Fruit fly (Drosophila melanogaster) whole organism, embryonic: ENCODE results near the gene Mvl.

ENCODE experiments used
- ATbp ChIP-seq: fragments of 200-800 bp; sonication (Bioruptor generic); optimal IDR thresholded peaks from 2 replicates; lab custom pipeline; 2017; ENCODE audit warnings: missing biosample characterization, mild to moderate bottlenecking, missing genetic modification characterization, missing genetic modification reagents
- Aef1 ChIP-seq: fragments of 200-800 bp; sonication (Bioruptor generic); IDR thresholded peaks from 3 replicates; pipeline ENCODE4 v1.3.6; 2022; ENCODE audit warnings: missing biosample characterization, missing genetic modification characterization
- Atf3 ChIP-seq: fragments of 200-800 bp; sonication (Bioruptor generic); optimal IDR thresholded peaks from 3 replicates; lab custom pipeline; 2016; ENCODE audit warnings: missing biosample characterization, missing genetic modification characterization
- Bdp1 ChIP-seq: fragments of 200-800 bp; sonication (Bioruptor generic); optimal IDR thresholded peaks from 3 replicates; lab custom pipeline; 2016; ENCODE audit warnings: missing biosample characterization, missing genetic modification characterization
- CG10321 ChIP-seq: fragments of 200-800 bp; sonication (Bioruptor generic); IDR thresholded peaks from 2 replicates; pipeline ENCODE4 v1.3.6; 2022; ENCODE audit warnings: missing biosample characterization, missing genetic modification characterization
- CG13296 ChIP-seq: fragments of 200-800 bp; sonication (Bioruptor generic); optimal IDR thresholded peaks from 3 replicates; lab custom pipeline; 2018; ENCODE audit warnings: missing biosample characterization, mild to moderate bottlenecking, missing genetic modification characterization
- CG14441 ChIP-seq: fragments of 200-800 bp; sonication (Bioruptor generic); IDR thresholded peaks from 2 replicates; pipeline ENCODE4 v1.3.6; 2022; ENCODE audit warnings: missing biosample characterization, missing genetic modification characterization
- CG14710 ChIP-seq: fragments of 200-800 bp; sonication (Bioruptor generic); optimal IDR thresholded peaks from 3 replicates; lab custom pipeline; 2019; ENCODE audit warnings: missing biosample characterization, mild to moderate bottlenecking, missing genetic modification characterization, moderate library complexity
- CG16813 ChIP-seq: fragments of 200-800 bp; sonication (Bioruptor generic); IDR thresholded peaks from 3 replicates; pipeline ENCODE4 v1.3.6; 2022; ENCODE audit warnings: missing biosample characterization, missing genetic modification characterization; ENCODE audit not compliant: partially characterized antibody
- CG17359 ChIP-seq: fragments of 200-800 bp; sonication (Bioruptor generic); optimal IDR thresholded peaks from 3 replicates; lab custom pipeline; 2018; ENCODE audit warnings: missing biosample characterization, mild to moderate bottlenecking, missing genetic modification characterization, moderate library complexity
- CG1792 ChIP-seq: fragments of 200-800 bp; sonication (Bioruptor generic); optimal IDR thresholded peaks from 2 replicates; lab custom pipeline; 2016; ENCODE audit warnings: missing biosample characterization, missing genetic modification characterization
- CG2712 ChIP-seq: fragments of 200-800 bp; optimal IDR thresholded peaks from 3 replicates; lab custom pipeline; 2019; ENCODE audit warnings: missing biosample characterization, mild to moderate bottlenecking, missing genetic modification characterization, moderate library complexity
- CG2875 ChIP-seq: fragments of 200-800 bp; sonication (Bioruptor generic); optimal IDR thresholded peaks from 2 replicates; lab custom pipeline; 2017; ENCODE audit warnings: missing biosample characterization, mild to moderate bottlenecking, missing genetic modification characterization, missing genetic modification reagents
- CG4360 ChIP-seq: fragments of 200-800 bp; sonication (Bioruptor generic); IDR thresholded peaks from 2 replicates; pipeline ENCODE4 v1.3.6; 2022; ENCODE audit warnings: missing biosample characterization, missing genetic modification characterization
- CG4617 ChIP-seq: fragments of 200-800 bp; sonication (Bioruptor generic); optimal IDR thresholded peaks from 3 replicates; lab custom pipeline; 2016; ENCODE audit warnings: missing biosample characterization, missing genetic modification characterization, borderline replicate concordance
- CG4854 ChIP-seq: fragments of 200-800 bp; sonication (Bioruptor generic); optimal IDR thresholded peaks from 2 replicates; lab custom pipeline; 2016; ENCODE audit warnings: missing biosample characterization, missing genetic modification characterization, inconsistent platforms
- CG7839 ChIP-seq: fragments of 200-800 bp; sonication (Bioruptor generic); optimal IDR thresholded peaks from 3 replicates; lab custom pipeline; 2018; ENCODE audit warnings: missing biosample characterization, mild to moderate bottlenecking, missing genetic modification characterization, moderate library complexity
- CG8944 ChIP-seq: fragments of 200-800 bp; sonication (Bioruptor generic); optimal IDR thresholded peaks from 3 replicates; lab custom pipeline; 2016; ENCODE audit warnings: missing biosample characterization, missing genetic modification characterization
- Dfd ChIP-seq, 2 experiments: fragments of >200 bp; optimal IDR thresholded peaks; 2 replicates each; lab custom pipeline; 2017; ENCODE audit warnings: missing biosample characterization in 2 of 2, missing genetic modification characterization in 2 of 2
- Dref ChIP-seq: fragments of 200-800 bp; sonication (Bioruptor generic); IDR thresholded peaks from 2 replicates; pipeline ENCODE4 v1.3.6; 2022; ENCODE audit warnings: missing biosample characterization, missing genetic modification characterization
- Ets65A ChIP-seq: fragments of 200-800 bp; sonication (Bioruptor generic); peaks from one replicate; lab custom pipeline; 2016; ENCODE audit warnings: missing biosample characterization, missing genetic modification characterization
- Hr39 ChIP-seq: fragments of >200 bp; optimal IDR thresholded peaks from 2 replicates; lab custom pipeline; 2017
- MESR4 ChIP-seq: fragments of 200-800 bp; sonication (Bioruptor generic); optimal IDR thresholded peaks from 2 replicates; lab custom pipeline; 2018; ENCODE audit warnings: missing biosample characterization, mild to moderate bottlenecking, missing genetic modification characterization, moderate library complexity
- MTF-1 ChIP-seq: fragments of 200-800 bp; sonication (Bioruptor generic); optimal IDR thresholded peaks from 2 replicates; lab custom pipeline; 2018; ENCODE audit warnings: missing biosample characterization, mild to moderate bottlenecking, missing genetic modification characterization, borderline replicate concordance
- NC2α ChIP-seq: fragments of 200-800 bp; sonication (Bioruptor generic); optimal IDR thresholded peaks from 2 replicates; lab custom pipeline; 2016; ENCODE audit warnings: missing biosample characterization, missing genetic modification characterization
- Pdp1 ChIP-seq, 2 experiments: fragments of 200-800 bp; sonication (Bioruptor generic); optimal IDR thresholded peaks; 3 replicates each; lab custom pipeline; 2016; ENCODE audit warnings: missing biosample characterization in 2 of 2, missing genetic modification characterization in 2 of 2, mild to moderate bottlenecking in 1 of 2, moderate library complexity in 1 of 2
- Vsx1 ChIP-seq: fragments of 200-800 bp; sonication (Bioruptor generic); optimal IDR thresholded peaks from 2 replicates; lab custom pipeline; 2017; ENCODE audit warnings: missing biosample characterization, mild to moderate bottlenecking, missing genetic modification characterization, missing genetic modification reagents
- ase ChIP-seq: fragments of 200-800 bp; sonication (Bioruptor generic); IDR thresholded peaks from 3 replicates; pipeline ENCODE4 v1.3.6; 2022; ENCODE audit warnings: missing biosample characterization, missing genetic modification characterization
- bowl ChIP-seq: fragments of 200-800 bp; sonication (Bioruptor generic); IDR thresholded peaks from 2 replicates; pipeline ENCODE4 v1.3.6; 2022; ENCODE audit warnings: missing biosample characterization, missing genetic modification characterization
- croc ChIP-seq: fragments of 200-800 bp; sonication (Bioruptor generic); conservative IDR thresholded peaks from 3 replicates; pipeline ENCODE4 v1.3.6; 2022; ENCODE audit warnings: missing biosample characterization, missing genetic modification characterization
- cwo ChIP-seq: fragments of 200-800 bp; sonication (Bioruptor generic); optimal IDR thresholded peaks from 3 replicates; lab custom pipeline; 2017; ENCODE audit warnings: missing biosample characterization, missing genetic modification characterization, mild to moderate bottlenecking, moderate library complexity, missing genetic modification reagents
- dan ChIP-seq: fragments of 200-800 bp; sonication (Bioruptor generic); IDR thresholded peaks from 2 replicates; pipeline ENCODE4 v1.3.6; 2022; ENCODE audit warnings: missing biosample characterization, missing genetic modification characterization
- disco-r ChIP-seq: fragments of 200-800 bp; sonication (Bioruptor generic); optimal IDR thresholded peaks from 2 replicates; lab custom pipeline; 2016; ENCODE audit warnings: missing biosample characterization, missing genetic modification characterization
- hb ChIP-seq: fragments of 200-800 bp; sonication (Bioruptor generic); IDR thresholded peaks from 3 replicates; pipeline ENCODE4 v1.3.6; 2022; ENCODE audit warnings: missing biosample characterization, missing genetic modification characterization; ENCODE audit not compliant: partially characterized antibody
- her ChIP-seq: fragments of 200-800 bp; sonication (Bioruptor generic); optimal IDR thresholded peaks from 2 replicates; lab custom pipeline; 2016; ENCODE audit warnings: missing biosample characterization, missing genetic modification characterization
- hth ChIP-seq: fragments of >200 bp; optimal IDR thresholded peaks from 2 replicates; lab custom pipeline; 2017; ENCODE audit warnings: inconsistent platforms
- lilli ChIP-seq: fragments of 200-800 bp; sonication (Bioruptor generic); optimal IDR thresholded peaks from 3 replicates; lab custom pipeline; 2016; ENCODE audit warnings: missing biosample characterization, missing genetic modification characterization
- org-1 ChIP-seq: fragments of 200-800 bp; sonication (Bioruptor generic); optimal IDR thresholded peaks from 2 replicates; lab custom pipeline; 2017; ENCODE audit warnings: missing biosample characterization, missing genetic modification characterization
- pan ChIP-seq, 4 experiments: fragments of >200 bp in 3 of 4; fragments of 200-800 bp in 1 of 4; sonication (Bioruptor generic) in 1 of 4; optimal IDR thresholded peaks in 3 of 4; IDR thresholded peaks in 1 of 4; 2 replicates each; pipeline versions ENCODE4 v1.3.6 to Lab custom; 2017 to 2022; ENCODE audit warnings: missing biosample characterization in 2 of 4, missing genetic modification characterization in 2 of 4, mixed read lengths in 1 of 4
- pb ChIP-seq: fragments of 200-800 bp; sonication (Bioruptor generic); optimal IDR thresholded peaks from 3 replicates; lab custom pipeline; 2016; ENCODE audit warnings: missing biosample characterization, missing genetic modification characterization
- phol ChIP-seq: fragments of 200-800 bp; sonication (Bioruptor generic); optimal IDR thresholded peaks from 3 replicates; lab custom pipeline; 2018; ENCODE audit warnings: missing biosample characterization, mild to moderate bottlenecking, missing genetic modification characterization, moderate library complexity
- pnt ChIP-seq: fragments of 200-800 bp; sonication (Bioruptor generic); optimal IDR thresholded peaks from 3 replicates; lab custom pipeline; 2016; ENCODE audit warnings: missing biosample characterization, missing genetic modification characterization
- row ChIP-seq: fragments of 200-800 bp; sonication (Bioruptor generic); IDR thresholded peaks from 3 replicates; pipeline ENCODE4 v1.3.6; 2022; ENCODE audit warnings: missing biosample characterization, missing genetic modification characterization
- salm ChIP-seq: fragments of 200-800 bp; sonication (Bioruptor generic); optimal IDR thresholded peaks from 2 replicates; lab custom pipeline; 2018; ENCODE audit warnings: missing biosample characterization, mild to moderate bottlenecking, missing genetic modification characterization
- scrt ChIP-seq: fragments of 200-800 bp; sonication (Bioruptor generic); optimal IDR thresholded peaks from 2 replicates; lab custom pipeline; 2018; ENCODE audit warnings: missing biosample characterization, mild to moderate bottlenecking, missing genetic modification characterization, moderate library complexity
- toy ChIP-seq: fragments of 200-800 bp; sonication (Bioruptor generic); IDR thresholded peaks from 2 replicates; pipeline ENCODE4 v1.3.6; 2022; ENCODE audit warnings: missing biosample characterization, missing genetic modification characterization
- twi ChIP-seq: fragments of 200-800 bp; optimal IDR thresholded peaks from 2 replicates; lab custom pipeline; 2019; ENCODE audit warnings: missing biosample characterization, mild to moderate bottlenecking, missing genetic modification characterization, moderate library complexity
- tx ChIP-seq: fragments of 200-800 bp; sonication (Bioruptor generic); optimal IDR thresholded peaks from 2 replicates; lab custom pipeline; 2016; ENCODE audit warnings: missing biosample characterization, missing genetic modification characterization
- vfl ChIP-seq: fragments of 200-800 bp; sonication (Bioruptor generic); optimal IDR thresholded peaks from 2 replicates; lab custom pipeline; 2016; ENCODE audit warnings: missing biosample characterization, missing genetic modification characterization
- zen ChIP-seq: fragments of 200-800 bp; sonication (Bioruptor generic); optimal IDR thresholded peaks from 3 replicates; lab custom pipeline; 2018; ENCODE audit warnings: missing biosample characterization, mild to moderate bottlenecking, missing genetic modification characterization, moderate library complexity

Gene Mvl

DNA sequence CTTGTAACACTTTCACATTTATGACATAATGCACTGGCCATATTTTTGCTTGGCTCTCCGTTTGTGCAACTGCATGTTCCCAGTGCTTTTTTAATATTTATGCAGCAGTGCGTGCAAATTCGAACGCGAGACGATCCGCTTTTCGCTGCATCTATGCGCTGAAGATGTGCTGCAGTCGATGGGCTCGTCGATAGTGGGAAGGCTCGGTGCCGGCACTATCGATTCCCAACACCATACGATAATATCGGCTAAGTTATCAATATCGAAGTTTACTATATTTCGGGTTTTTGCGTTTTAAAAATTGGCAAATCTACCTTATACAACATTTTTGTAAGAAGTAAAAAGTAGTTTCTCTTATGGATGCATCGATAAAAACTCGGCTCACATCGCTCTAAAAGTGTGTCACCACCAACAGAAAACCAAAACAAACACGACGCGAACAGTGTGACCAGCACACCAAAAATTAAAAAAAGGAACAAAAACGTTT, 37.1 kb upstream of the Mvl start, which contains the start of gene RhoGAP93B (continued):
- peak; percentile 69 for TF ChIP-seq NC2α (GFP tag; lab: Kevin White, UChicago)
- peak; percentile 88 for TF ChIP-seq Dref (GFP tag; lab: Robert Waterston, UW)
- peak; percentile 88 for TF ChIP-seq pb (GFP tag; lab: Kevin White, UChicago)
- peak; percentile 92 for TF ChIP-seq CG1792 (GFP tag; lab: Kevin White, UChicago)
- TF ChIP-seq scrt (GFP tag; lab: Kevin White, UChicago) = no peak
- peak; percentile 69 for TF ChIP-seq MESR4 (GFP tag; lab: Kevin White, UChicago)
- TF ChIP-seq her (GFP tag; lab: Kevin White, UChicago) = peak; percentile 69
- peak; percentile 100 for TF ChIP-seq hb (GFP tag; lab: Robert Waterston, UW)
- peak; percentile 92 for TF ChIP-seq CG14441 (GFP tag; lab: Robert Waterston, UW)
- peak; percentile 90 for TF ChIP-seq tx (GFP tag; lab: Kevin White, UChicago)
- TF ChIP-seq CG4617 (GFP tag; lab: Kevin White, UChicago) = peak; percentile 56
- TF ChIP-seq Pdp1 (GFP tag; optimal IDR thresholded peaks at IDR 0.05; lab: Kevin White, UChicago) = peak; percentile 69 to 84
- peak; percentile 54 for TF ChIP-seq twi (tag; lab: Kevin White, UChicago)
- peak; percentile 81 for TF ChIP-seq CG8944 (GFP tag; lab: Kevin White, UChicago)
- peak; percentile 96 for TF ChIP-seq Aef1
- peak; percentile 76 for TF ChIP-seq CG7839 (tag; lab: Kevin White, UChicago)
- peak; percentile 86 for TF ChIP-seq Bdp1 (GFP tag; lab: Kevin White, UChicago)
- TF ChIP-seq pan (optimal IDR thresholded peaks at IDR 0.05; lab: Kevin White, UChicago) = no peak
- TF ChIP-seq pan (GFP tag; optimal IDR thresholded peaks at IDR 0.05 in 1 of 2, IDR thresholded peaks at IDR 0.05 in 1 of 2) = peak in 1 of 2 experiments; percentile 82
- TF ChIP-seq vfl (GFP tag; lab: Kevin White, UChicago) = no peak
- TF ChIP-seq row (GFP tag; lab: Robert Waterston, UW) = peak; percentile 96
- TF ChIP-seq Vsx1 (GFP tag; lab: Kevin White, UChicago) = no peak
- TF ChIP-seq cwo (GFP tag; lab: Kevin White, UChicago) = peak; percentile 71
- TF ChIP-seq hth (lab: Kevin White, UChicago) = no peak
- TF ChIP-seq toy (GFP tag; lab: Robert Waterston, UW) = peak; percentile 68; the same call in 1 of the 2 replicates
- TF ChIP-seq CG2712 (tag; lab: Kevin White, UChicago) = peak; percentile 87
- no peak for TF ChIP-seq disco-r (GFP tag; lab: Kevin White, UChicago)
- peak; percentile 71; the same call in 2 of the 3 replicates for TF ChIP-seq croc (GFP tag; lab: Robert Waterston, UW)
- TF ChIP-seq ATbp (GFP tag; lab: Kevin White, UChicago) = no peak
- peak; percentile 58 for TF ChIP-seq dan
- TF ChIP-seq Dfd (GFP tag; optimal IDR thresholded peaks at IDR 0.05; lab: Kevin White, UChicago) = no peak
- peak; percentile 41 for TF ChIP-seq CG2875 (GFP tag; lab: Kevin White, UChicago)
- peak; percentile 64 for TF ChIP-seq CG13296 (GFP tag; lab: Kevin White, UChicago)
- TF ChIP-seq bowl (GFP tag; lab: Robert Waterston, UW) = peak; percentile 88
- TF ChIP-seq CG17359 (tag; lab: Kevin White, UChicago) = peak; percentile 86
- peak; percentile 94 for TF ChIP-seq CG14710
- TF ChIP-seq phol (tag; lab: Kevin White, UChicago) = peak; percentile 87
- TF ChIP-seq CG4854 (GFP tag; lab: Kevin White, UChicago) = peak; percentile 72
- peak; percentile 64 for TF ChIP-seq MTF-1 (GFP tag; lab: Kevin White, UChicago)
- TF ChIP-seq Atf3 (GFP tag; lab: Kevin White, UChicago) = peak; percentile 86
- TF ChIP-seq pnt (GFP tag; lab: Kevin White, UChicago) = peak; percentile 74
- peak; percentile 90 for TF ChIP-seq ase (GFP tag; lab: Robert Waterston, UW)
- TF ChIP-seq org-1 (GFP tag; lab: Kevin White, UChicago) = no peak
- peak; percentile 100 for TF ChIP-seq CG16813 (GFP tag; lab: Robert Waterston, UW)
- TF ChIP-seq zen (tag; lab: Kevin White, UChicago) = peak; percentile 86
- peak; percentile 91 for TF ChIP-seq lilli (GFP tag; lab: Kevin White, UChicago)
- TF ChIP-seq CG10321 (GFP tag; lab: Robert Waterston, UW) = peak; percentile 27; the same call in 1 of the 2 replicates
- TF ChIP-seq Ets65A (GFP tag; lab: Kevin White, UChicago) = peak; percentile 99
- no peak for TF ChIP-seq Hr39 (lab: Kevin White, UChicago)
- TF ChIP-seq CG4360 = 0 out of 2 replicates have a peak, but pooled peaks have one; percentile 5
- TF ChIP-seq salm = peak; percentile 8
